Fruit fly (Drosophila melanogaster): ENCODE data around the gene 2mit.

2mit gene

dm6 chr3R:13072052-13072451 lies 83.4 kb downstream of the 2mit start (continued):
- TF ChIP-seq gcm (GFP tag; optimal IDR thresholded peaks at IDR 0.05) (no peak), phol (tag; optimal IDR thresholded peaks at IDR 0.05) (no peak), CG12391 (tag; optimal IDR thresholded peaks at IDR 0.05) (no peak), sd (tag; optimal IDR thresholded peaks at IDR 0.05) (no peak), CG6813 (GFP tag; optimal IDR thresholded peaks at IDR 0.05) (no peak), Oli (tag; optimal IDR thresholded peaks at IDR 0.05) (no peak), vvl (GFP tag; IDR thresholded peaks at IDR 0.05) (no peak), CG34422 (GFP tag; IDR thresholded peaks at IDR 0.05) (no peak), Deaf1 (tag; optimal IDR thresholded peaks at IDR 0.05) (no peak), CG1602 (GFP tag; optimal IDR thresholded peaks at IDR 0.05) (no peak), lbe (GFP tag; optimal IDR thresholded peaks at IDR 0.05) (no peak)

All from whole organism, embryonic.